Worm (Caenorhabditis elegans) whole organism, L3 larva: ENCODE results near the gene srab-10.

Source experiments
- ceh-16 ChIP-seq: sonication (generic microtip); optimal IDR thresholded peaks from 2 replicates; lab custom pipeline; 2017; ENCODE audit warnings: missing biosample characterization, missing genetic modification characterization
- ceh-82 ChIP-seq: fragments of 150-350 bp; optimal IDR thresholded peaks from 2 replicates; lab custom pipeline; 2014; ENCODE audit warnings: missing biosample characterization, missing genetic modification characterization
- fos-1 ChIP-seq: fragments of 150-350 bp; optimal IDR thresholded peaks from 2 replicates; lab custom pipeline; 2014; ENCODE audit warnings: missing biosample characterization, missing genetic modification characterization
- nhr-11 ChIP-seq: fragments of 150-350 bp; optimal IDR thresholded peaks from 2 replicates; lab custom pipeline; 2014; ENCODE audit warnings: missing biosample characterization, missing genetic modification characterization
- nhr-23 ChIP-seq: fragments of 150-350 bp; optimal IDR thresholded peaks from 2 replicates; lab custom pipeline; 2014; ENCODE audit warnings: missing biosample characterization, missing genetic modification reagents, missing genetic modification characterization
- nhr-67 ChIP-seq: fragments of 150-350 bp; optimal IDR thresholded peaks from 2 replicates; lab custom pipeline; 2014; ENCODE audit warnings: missing biosample characterization, missing genetic modification characterization
- pha-4 ChIP-seq: fragments of 150-350 bp; optimal IDR thresholded peaks from 2 replicates; lab custom pipeline; 2014; ENCODE audit warnings: missing biosample characterization, missing genetic modification reagents, missing genetic modification characterization
- snpc-4 ChIP-seq: fragments of 150-350 bp; optimal IDR thresholded peaks from 2 replicates; lab custom pipeline; 2014; ENCODE audit warnings: missing biosample characterization, missing genetic modification characterization
- zag-1 ChIP-seq: fragments of 150-350 bp; optimal IDR thresholded peaks from 2 replicates; lab custom pipeline; 2014; ENCODE audit warnings: missing biosample characterization, missing genetic modification characterization
- ztf-11 ChIP-seq: fragments of 150-350 bp; optimal IDR thresholded peaks from 2 replicates; lab custom pipeline; 2014; ENCODE audit warnings: missing biosample characterization, missing genetic modification characterization

DNA sequence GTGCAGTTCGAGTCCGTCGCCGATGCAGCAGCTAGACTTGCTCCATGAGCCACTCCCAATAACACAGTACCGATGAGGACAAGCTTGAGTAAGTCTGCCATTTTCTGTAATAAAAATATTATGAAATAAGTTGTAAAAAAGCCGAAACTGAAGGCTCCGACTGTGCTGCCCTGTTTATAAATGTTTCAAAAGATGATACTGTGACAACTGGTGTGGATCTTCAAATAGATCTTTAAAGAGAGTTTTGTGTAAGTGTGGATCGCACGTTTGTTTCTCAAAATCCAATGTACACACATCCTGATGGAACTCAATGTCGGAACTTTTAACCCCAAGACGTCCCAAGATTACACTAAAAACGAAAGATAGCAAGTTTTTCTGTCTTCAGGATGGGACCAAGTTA, 24.3 kb upstream of the srab-10 start, which contains the start of gene C36C5.15:
- TF ChIP-seq zag-1 (tag; lab: Kevin White, UChicago) (no peak), ztf-11 (tag; lab: Kevin White, UChicago) (no peak), snpc-4 (no peak), ceh-16 (tag; lab: Kevin White, UChicago) (no peak), fos-1 (tag; lab: Kevin White, UChicago) (no peak), nhr-67 (tag; lab: Kevin White, UChicago) (no peak), pha-4 (tag; lab: Kevin White, UChicago) (no peak), ceh-82 (tag; lab: Kevin White, UChicago) (no peak), nhr-11 (tag; lab: Kevin White, UChicago) (no peak), nhr-23 (tag; lab: Kevin White, UChicago) (no peak)
